Worm (Caenorhabditis elegans): ENCODE measurements around the gene T22F7.1.

DNA sequence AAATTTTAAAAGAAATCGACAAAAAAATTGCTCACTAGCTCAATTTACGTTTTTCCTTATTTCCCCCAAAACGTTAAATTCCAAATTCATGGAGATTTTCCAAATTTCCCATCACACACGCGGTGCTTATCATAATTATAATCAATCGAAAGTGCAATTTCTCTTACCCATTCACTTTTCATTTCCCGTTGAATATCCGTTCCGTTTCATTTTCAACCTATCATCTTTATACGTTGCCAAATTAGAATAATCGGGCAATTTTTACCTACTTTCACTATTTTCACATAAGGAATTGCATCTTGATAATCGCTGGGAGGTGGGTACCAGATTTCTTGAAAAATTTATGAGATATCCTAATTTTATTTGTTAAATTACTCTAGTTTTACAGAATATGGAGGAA, 26.9 kb downstream of the T22F7.1 start:
- TF ChIP-seq fkh-2 (tag; optimal IDR thresholded peaks at IDR 0.05) (no peak), jun-1 (tag; optimal IDR thresholded peaks at IDR 0.05) (no peak), nhr-28 (tag; optimal IDR thresholded peaks at IDR 0.05) (no peak)
